Worm (Caenorhabditis elegans) whole organism, L3 larva: ENCODE measurements around the gene Y57G11B.6.

ENCODE experiments used
- egl-27 ChIP-seq: sonication (generic microtip); optimal IDR thresholded peaks from 4 replicates; lab custom pipeline; 2017; ENCODE audit warnings: missing biosample characterization, missing genetic modification reagents, missing genetic modification characterization
- elt-2 ChIP-seq: sonication (generic microtip); optimal IDR thresholded peaks from 2 replicates; lab custom pipeline; 2016; ENCODE audit warnings: missing genetic modification reagents, mild to moderate bottlenecking, missing genetic modification characterization, missing compliant biosample characterization
- fkh-10 ChIP-seq: sonication (generic microtip); optimal IDR thresholded peaks from 2 replicates; lab custom pipeline; 2017; ENCODE audit warnings: missing biosample characterization, missing genetic modification reagents, missing genetic modification characterization
- jun-1 ChIP-seq: fragments of 150-350 bp; optimal IDR thresholded peaks from 2 replicates; lab custom pipeline; 2014; ENCODE audit warnings: missing biosample characterization, missing genetic modification reagents, missing genetic modification characterization
- mdl-1 ChIP-seq: fragments of 150-350 bp; optimal IDR thresholded peaks from 2 replicates; lab custom pipeline; 2014; ENCODE audit warnings: missing biosample characterization, missing genetic modification characterization
- nhr-11 ChIP-seq: fragments of 150-350 bp; optimal IDR thresholded peaks from 2 replicates; lab custom pipeline; 2014; ENCODE audit warnings: missing biosample characterization, missing genetic modification characterization
- nhr-237 ChIP-seq: fragments of 150-350 bp; optimal IDR thresholded peaks from 2 replicates; lab custom pipeline; 2014; ENCODE audit warnings: missing biosample characterization, missing genetic modification characterization
- nhr-25 ChIP-seq: sonication (generic microtip); optimal IDR thresholded peaks from 2 replicates; lab custom pipeline; 2017; ENCODE audit warnings: missing biosample characterization, missing genetic modification characterization
- nhr-28 ChIP-seq: fragments of 150-350 bp; optimal IDR thresholded peaks from 2 replicates; lab custom pipeline; 2014; ENCODE audit warnings: missing biosample characterization, missing genetic modification characterization

DNA sequence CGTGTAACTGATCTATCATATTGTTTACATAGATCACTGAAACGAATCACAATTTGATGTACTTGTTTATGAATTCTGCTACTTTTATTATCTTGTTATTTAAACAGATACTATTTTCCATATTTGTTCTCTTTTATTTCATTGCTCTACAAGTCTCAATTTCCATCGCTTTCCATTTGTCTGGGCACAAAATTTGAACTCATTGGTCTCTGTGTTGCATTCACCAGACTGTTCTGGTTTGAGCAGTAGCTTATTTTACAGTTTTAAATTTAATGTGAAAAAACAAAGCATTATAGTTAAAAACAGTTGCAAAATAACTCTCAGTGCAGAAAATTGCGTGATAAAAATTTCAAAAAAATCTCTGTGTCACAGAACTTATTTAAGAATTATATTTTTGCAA lies 32.9 kb upstream of the Y57G11B.6 start:
- no peak for TF ChIP-seq nhr-11 (tag; lab: Kevin White, UChicago)
- no peak for TF ChIP-seq nhr-28 (tag; lab: Kevin White, UChicago)
- TF ChIP-seq nhr-237, result no peak
- TF ChIP-seq mdl-1, result no peak
- TF ChIP-seq fkh-10 (GFP tag; lab: Kevin White, UChicago), result no peak
- no peak for TF ChIP-seq elt-2 (tag; lab: Kevin White, UChicago)
- no peak for TF ChIP-seq jun-1 (tag; lab: Kevin White, UChicago)
- no peak for TF ChIP-seq nhr-25
- TF ChIP-seq egl-27 (tag; lab: Kevin White, UChicago), result no peak
